Worm (Caenorhabditis elegans) whole organism, late embryonic: ENCODE data around the gene K03B4.2.

ENCODE experiments used
- F13H6.1 ChIP-seq: sonication (generic microtip); optimal IDR thresholded peaks from 2 replicates; lab custom pipeline; 2016; ENCODE audit warnings: missing genetic modification characterization, missing compliant biosample characterization
- ceh-18 ChIP-seq: sonication (generic microtip); optimal IDR thresholded peaks from 2 replicates; lab custom pipeline; 2016; ENCODE audit warnings: missing genetic modification characterization, missing compliant biosample characterization
- ceh-19 ChIP-seq: fragments of 200-800 bp; sonication (Bioruptor generic); optimal IDR thresholded peaks from 2 replicates; lab custom pipeline; 2018; ENCODE audit warnings: mild to moderate bottlenecking, missing genetic modification characterization, missing compliant biosample characterization
- ceh-2 ChIP-seq: sonication (generic microtip); optimal IDR thresholded peaks from 2 replicates; lab custom pipeline; 2016; ENCODE audit warnings: missing genotype, missing genetic modification characterization, missing compliant biosample characterization
- ceh-24 ChIP-seq: sonication (generic microtip); optimal IDR thresholded peaks from 2 replicates; lab custom pipeline; 2016; ENCODE audit warnings: mild to moderate bottlenecking, missing genetic modification characterization, missing compliant biosample characterization
- ceh-30 ChIP-seq: fragments of 150-350 bp; optimal IDR thresholded peaks from 2 replicates; lab custom pipeline; 2014; ENCODE audit warnings: missing biosample characterization, missing genetic modification characterization
- ceh-34 ChIP-seq: sonication (generic microtip); optimal IDR thresholded peaks from 2 replicates; lab custom pipeline; 2016; ENCODE audit warnings: mild to moderate bottlenecking, missing genetic modification characterization, missing compliant biosample characterization
- ceh-45 ChIP-seq: fragments of 200-800 bp; sonication (Bioruptor generic); IDR thresholded peaks from 2 replicates; pipeline ENCODE4 v1.3.6; 2022; ENCODE audit warnings: missing genetic modification reagents, missing genetic modification characterization, missing compliant biosample characterization
- ceh-9 ChIP-seq: sonication (generic microtip); optimal IDR thresholded peaks from 2 replicates; lab custom pipeline; 2016; ENCODE audit warnings: mild to moderate bottlenecking, missing genetic modification characterization, inconsistent platforms, missing compliant biosample characterization
- dmd-4 ChIP-seq: sonication (generic microtip); optimal IDR thresholded peaks from 2 replicates; lab custom pipeline; 2016; ENCODE audit warnings: borderline replicate concordance, missing genetic modification characterization, missing compliant biosample characterization
- elt-2 ChIP-seq: sonication (generic microtip); optimal IDR thresholded peaks from 2 replicates; lab custom pipeline; 2016; ENCODE audit warnings: missing genetic modification reagents, missing genetic modification characterization, missing compliant biosample characterization
- elt-4 ChIP-seq: sonication (generic microtip); optimal IDR thresholded peaks from 2 replicates; lab custom pipeline; 2016; ENCODE audit warnings: missing genetic modification characterization, missing compliant biosample characterization
- eyg-1 ChIP-seq: sonication (generic microtip); optimal IDR thresholded peaks from 2 replicates; lab custom pipeline; 2016; ENCODE audit warnings: missing genotype, missing genetic modification characterization, missing compliant biosample characterization
- fkh-10 ChIP-seq: fragments of 150-350 bp; optimal IDR thresholded peaks from 2 replicates; lab custom pipeline; 2014; ENCODE audit warnings: missing biosample characterization, missing genetic modification reagents, missing genetic modification characterization
- gmeb-2 ChIP-seq: sonication (generic microtip); optimal IDR thresholded peaks from 2 replicates; lab custom pipeline; 2016; ENCODE audit warnings: missing genetic modification characterization, inconsistent platforms, missing compliant biosample characterization
- hlh-15 ChIP-seq: sonication (generic microtip); optimal IDR thresholded peaks from 2 replicates; lab custom pipeline; 2016; ENCODE audit warnings: missing genetic modification characterization, missing compliant biosample characterization
- hlh-8 ChIP-seq: sonication (generic microtip); optimal IDR thresholded peaks from 2 replicates; lab custom pipeline; 2016; ENCODE audit warnings: missing genotype, missing genetic modification characterization, missing compliant biosample characterization
- lin-11 ChIP-seq: fragments of 200-800 bp; sonication (Bioruptor generic); optimal IDR thresholded peaks from 2 replicates; lab custom pipeline; 2018; ENCODE audit warnings: mild to moderate bottlenecking, missing genetic modification characterization, missing compliant biosample characterization
- mec-3 ChIP-seq: sonication (generic microtip); optimal IDR thresholded peaks from 2 replicates; lab custom pipeline; 2016; ENCODE audit warnings: borderline replicate concordance, missing genetic modification characterization, missing compliant biosample characterization
- nhr-232 ChIP-seq: sonication (generic microtip); optimal IDR thresholded peaks from 2 replicates; lab custom pipeline; 2016; ENCODE audit warnings: missing genetic modification characterization, missing compliant biosample characterization
- odd-2 ChIP-seq: sonication (generic microtip); optimal IDR thresholded peaks from 2 replicates; lab custom pipeline; 2017; ENCODE audit warnings: antibody characterized with exemption, mild to moderate bottlenecking, missing genetic modification characterization, missing compliant biosample characterization
- pat-9 ChIP-seq: fragments of 200-800 bp; sonication (Bioruptor generic); optimal IDR thresholded peaks from 2 replicates; lab custom pipeline; 2018; ENCODE audit warnings: mild to moderate bottlenecking, missing genetic modification characterization, moderate library complexity, missing compliant biosample characterization
- pha-2 ChIP-seq: sonication (generic microtip); optimal IDR thresholded peaks from 2 replicates; lab custom pipeline; 2017; ENCODE audit warnings: mild to moderate bottlenecking, missing genetic modification characterization, missing compliant biosample characterization
- pha-4 ChIP-seq: fragments of 150-350 bp; optimal IDR thresholded peaks from 2 replicates; lab custom pipeline; 2018; ENCODE audit warnings: missing biosample characterization, missing genetic modification reagents, missing genetic modification characterization
- pqm-1 ChIP-seq: sonication (generic microtip); optimal IDR thresholded peaks from 2 replicates; lab custom pipeline; 2016; ENCODE audit warnings: missing genetic modification characterization, missing compliant biosample characterization
- pros-1 ChIP-seq: fragments of 150-350 bp; optimal IDR thresholded peaks from 2 replicates; lab custom pipeline; 2014; ENCODE audit warnings: missing biosample characterization, missing genetic modification reagents, missing genetic modification characterization
- ref-2 ChIP-seq: sonication (generic microtip); optimal IDR thresholded peaks from 2 replicates; lab custom pipeline; 2016; ENCODE audit warnings: missing genetic modification characterization, missing compliant biosample characterization
- rnt-1 ChIP-seq: sonication (generic microtip); optimal IDR thresholded peaks from 2 replicates; lab custom pipeline; 2016; ENCODE audit warnings: missing genetic modification characterization, missing compliant biosample characterization
- sdc-2 ChIP-seq: sonication (generic microtip); optimal IDR thresholded peaks from 2 replicates; lab custom pipeline; 2016; ENCODE audit warnings: missing genotype, missing genetic modification characterization, missing compliant biosample characterization
- sox-2 ChIP-seq: fragments of 200-800 bp; sonication (Bioruptor generic); IDR thresholded peaks from 2 replicates; pipeline ENCODE4 v1.3.6; 2022; ENCODE audit warnings: missing genetic modification reagents, missing genetic modification characterization, missing compliant biosample characterization
- tbx-2 ChIP-seq: sonication (generic microtip); optimal IDR thresholded peaks from 2 replicates; lab custom pipeline; 2016; ENCODE audit warnings: missing genetic modification characterization, missing compliant biosample characterization
- tbx-7 ChIP-seq: sonication (generic microtip); optimal IDR thresholded peaks from 2 replicates; lab custom pipeline; 2016; ENCODE audit warnings: missing genotype, missing genetic modification characterization, missing compliant biosample characterization
- unc-3 ChIP-seq, 2 experiments: fragments of 200-800 bp in 1 of 2; sonication (Bioruptor generic) in 1 of 2; sonication (generic microtip) in 1 of 2; conservative IDR thresholded peaks in 1 of 2; optimal IDR thresholded peaks in 1 of 2; 2 replicates each; pipeline versions ENCODE4 v1.3.6 to Lab custom; 2016 to 2022; ENCODE audit warnings: missing compliant biosample characterization in 2 of 2, missing genetic modification characterization in 2 of 2, missing genetic modification reagents in 1 of 2
- unc-86 ChIP-seq: sonication (generic microtip); optimal IDR thresholded peaks from 2 replicates; lab custom pipeline; 2016; ENCODE audit warnings: missing genetic modification characterization, missing compliant biosample characterization
- ztf-16 ChIP-seq: sonication (generic microtip); optimal IDR thresholded peaks from 2 replicates; lab custom pipeline; 2017; ENCODE audit warnings: missing genetic modification characterization, missing compliant biosample characterization

Gene K03B4.2

ce11 chrV:4653871-4654605 lies 33.8 kb upstream of the K03B4.2 start, which contains the start of the genes col-139 and F41F3.1:
col-139 (minus strand) TSS chrV:4653971.
F41F3.1 (plus strand) TSS chrV:4654555.
- TF ChIP-seq ztf-16 (tag; lab: Kevin White, UChicago) (no peak), ceh-34 (tag; lab: Kevin White, UChicago) (no peak), ceh-2 (tag; lab: Kevin White, UChicago) (no peak), ref-2 (tag; lab: Kevin White, UChicago) (no peak), rnt-1 (tag; lab: Kevin White, UChicago) (no peak), tbx-2 (tag; lab: Kevin White, UChicago) (no peak), ceh-45 (no peak), ceh-19 (GFP tag; lab: Kevin White, UChicago) (no peak), unc-3 (GFP tag; conservative IDR thresholded peaks at IDR 0.05; lab: Robert Waterston, UW) (no peak), unc-3 (tag; optimal IDR thresholded peaks at IDR 0.05; lab: Kevin White, UChicago) (no peak), ceh-30 (tag; lab: Kevin White, UChicago) (no peak), fkh-10 (GFP tag; lab: Kevin White, UChicago) (no peak), mec-3 (tag; lab: Kevin White, UChicago) (no peak), tbx-7 (no peak), hlh-8 (tag; lab: Kevin White, UChicago) (no peak), unc-86 (tag; lab: Kevin White, UChicago) (no peak)

- TF ChIP-seq elt-2 (tag; lab: Kevin White, UChicago) (no peak), ceh-30 (tag; lab: Kevin White, UChicago) (no peak), hlh-15 (tag; lab: Kevin White, UChicago) (no peak), eyg-1 (tag; lab: Kevin White, UChicago) (no peak), elt-4 (tag; lab: Kevin White, UChicago) (no peak), sdc-2 (no peak), gmeb-2 (tag; lab: Kevin White, UChicago) (no peak), pha-2 (tag; lab: Kevin White, UChicago) (no peak), ceh-9 (no peak), F13H6.1 (no peak), ceh-18 (no peak), odd-2 (tag; lab: Kevin White, UChicago) (no peak), hlh-8 (tag; lab: Kevin White, UChicago) (no peak), unc-3 (GFP tag; conservative IDR thresholded peaks at IDR 0.05; lab: Robert Waterston, UW) (no peak), unc-3 (tag; optimal IDR thresholded peaks at IDR 0.05; lab: Kevin White, UChicago) (no peak), unc-86 (tag; lab: Kevin White, UChicago) (no peak), pqm-1 (tag; lab: Kevin White, UChicago) (no peak), pros-1 (tag; lab: Kevin White, UChicago) (no peak)
Observed at ce11 chrV:4655175-4655574, 32.6 kb upstream of the K03B4.2 start, which contains the start of gene F41F3.9. F41F3.9 (plus strand) TSS chrV:4655475.

ce11 chrV:4662400-4662799 lies 25.4 kb upstream of the K03B4.2 start, which contains the start of gene srx-74:
srx-74 (minus strand) TSS chrV:4662500.
- TF ChIP-seq pha-4 (no peak), ceh-24 (no peak), nhr-232 (tag; lab: Kevin White, UChicago) (no peak), odd-2 (tag; lab: Kevin White, UChicago) (no peak), unc-86 (tag; lab: Kevin White, UChicago) (no peak), rnt-1 (tag; lab: Kevin White, UChicago) (no peak), ceh-2 (tag; lab: Kevin White, UChicago) (no peak), pat-9 (tag; lab: Kevin White, UChicago) (no peak), dmd-4 (no peak), pha-2 (tag; lab: Kevin White, UChicago) (no peak), sox-2 (no peak)

- no peak for TF ChIP-seq ref-2 (tag; lab: Kevin White, UChicago)
- TF ChIP-seq lin-11 (tag; lab: Kevin White, UChicago): no peak
- no peak for TF ChIP-seq dmd-4
Observed at ce11 chrV:4665651-4666050, 22.1 kb upstream of the K03B4.2 start, which contains the start of gene srx-73. srx-73 (minus strand) TSS chrV:4665751.
